Fruit fly (Drosophila melanogaster) whole organism, embryonic: ENCODE data around the gene SmydA-9.

Experiments used
- Adf1 ChIP-seq: fragments of 200-800 bp; sonication (Bioruptor generic); IDR thresholded peaks from 2 replicates; pipeline ENCODE4 v1.3.6; 2022; ENCODE audit warnings: missing biosample characterization, missing genetic modification characterization
- Aef1 ChIP-seq: fragments of 200-800 bp; sonication (Bioruptor generic); IDR thresholded peaks from 3 replicates; pipeline ENCODE4 v1.3.6; 2022; ENCODE audit warnings: missing biosample characterization, missing genetic modification characterization
- Antp ChIP-seq: fragments of 200-800 bp; sonication (Bioruptor generic); optimal IDR thresholded peaks from 3 replicates; lab custom pipeline; 2016; ENCODE audit warnings: missing biosample characterization, missing genetic modification characterization
- Atf3 ChIP-seq: fragments of 200-800 bp; sonication (Bioruptor generic); optimal IDR thresholded peaks from 3 replicates; lab custom pipeline; 2016; ENCODE audit warnings: missing biosample characterization, missing genetic modification characterization
- CG12236 ChIP-seq: fragments of 200-800 bp; sonication (Bioruptor generic); optimal IDR thresholded peaks from 2 replicates; lab custom pipeline; 2016; ENCODE audit warnings: missing biosample characterization, missing genetic modification characterization
- CG12942 ChIP-seq: fragments of 200-800 bp; sonication (Bioruptor generic); optimal IDR thresholded peaks from 3 replicates; lab custom pipeline; 2016; ENCODE audit warnings: missing biosample characterization, missing genetic modification characterization
- CG1529 ChIP-seq: fragments of 200-800 bp; sonication (Bioruptor generic); optimal IDR thresholded peaks from 3 replicates; lab custom pipeline; 2018; ENCODE audit warnings: missing biosample characterization, missing genetic modification characterization
- CG1603 ChIP-seq: fragments of 200-800 bp; sonication (Bioruptor generic); optimal IDR thresholded peaks from 2 replicates; lab custom pipeline; 2019; ENCODE audit warnings: missing biosample characterization, mild to moderate bottlenecking, missing genetic modification characterization, moderate library complexity
- CG1832 ChIP-seq: fragments of 200-800 bp; sonication (Bioruptor generic); optimal IDR thresholded peaks from 2 replicates; lab custom pipeline; 2017; ENCODE audit warnings: missing biosample characterization, mild to moderate bottlenecking, missing genetic modification characterization, inconsistent platforms
- CG2129 ChIP-seq: fragments of 200-800 bp; sonication (Bioruptor generic); IDR thresholded peaks from 2 replicates; pipeline ENCODE4 v1.3.6; 2022; ENCODE audit warnings: missing biosample characterization, missing genetic modification characterization; ENCODE audit not compliant: partially characterized antibody
- CG31224 ChIP-seq: fragments of 200-800 bp; sonication (Bioruptor generic); IDR thresholded peaks from 2 replicates; pipeline ENCODE4 v1.3.6; 2022; ENCODE audit warnings: missing biosample characterization, missing genetic modification characterization
- CG32767 ChIP-seq: fragments of 200-800 bp; sonication (Bioruptor generic); IDR thresholded peaks from 2 replicates; pipeline ENCODE4 v1.3.6; 2022; ENCODE audit warnings: missing biosample characterization, missing genetic modification characterization
- CG4617 ChIP-seq: fragments of 200-800 bp; sonication (Bioruptor generic); optimal IDR thresholded peaks from 3 replicates; lab custom pipeline; 2016; ENCODE audit warnings: missing biosample characterization, missing genetic modification characterization, borderline replicate concordance
- CG6683 ChIP-seq: fragments of 200-800 bp; sonication (Bioruptor generic); optimal IDR thresholded peaks from 2 replicates; lab custom pipeline; 2017; ENCODE audit warnings: missing biosample characterization, mild to moderate bottlenecking, missing genetic modification characterization, missing genetic modification reagents
- CG6854 ChIP-seq: fragments of 200-800 bp; sonication (Bioruptor generic); optimal IDR thresholded peaks from 3 replicates; lab custom pipeline; 2017; ENCODE audit warnings: missing biosample characterization, mild to moderate bottlenecking, missing genetic modification characterization
- CG8089 ChIP-seq: fragments of 200-800 bp; sonication (Bioruptor generic); optimal IDR thresholded peaks from 3 replicates; lab custom pipeline; 2016; ENCODE audit warnings: missing biosample characterization, missing genetic modification characterization
- D19A ChIP-seq: fragments of 200-800 bp; optimal IDR thresholded peaks from 3 replicates; lab custom pipeline; 2019; ENCODE audit warnings: missing biosample characterization, mild to moderate bottlenecking, missing genetic modification characterization, moderate library complexity
- Dad ChIP-seq: fragments of 200-800 bp; sonication (Bioruptor generic); optimal IDR thresholded peaks from 3 replicates; lab custom pipeline; 2016; ENCODE audit warnings: missing biosample characterization, missing genetic modification characterization
- Dbx ChIP-seq: fragments of 200-800 bp; sonication (Bioruptor generic); IDR thresholded peaks from 3 replicates; pipeline ENCODE4 v1.3.6; 2022; ENCODE audit warnings: missing biosample characterization, missing genetic modification characterization
- E2f2 ChIP-seq: fragments of 200-800 bp; sonication (Bioruptor generic); IDR thresholded peaks from 2 replicates; pipeline ENCODE4 v1.3.6; 2022; ENCODE audit warnings: missing biosample characterization, missing genetic modification characterization
- HLH54F ChIP-seq: fragments of 200-800 bp; sonication (Bioruptor generic); optimal IDR thresholded peaks from 3 replicates; lab custom pipeline; 2016; ENCODE audit warnings: missing biosample characterization, missing genetic modification characterization
- Hand ChIP-seq: fragments of 200-800 bp; sonication (Bioruptor generic); optimal IDR thresholded peaks from 2 replicates; lab custom pipeline; 2017; ENCODE audit warnings: mild to moderate bottlenecking, missing biosample characterization, missing genetic modification reagents, missing genetic modification characterization
- Hsf ChIP-seq: fragments of 200-800 bp; sonication (Bioruptor generic); optimal IDR thresholded peaks from 3 replicates; lab custom pipeline; 2016; ENCODE audit warnings: missing biosample characterization, missing genetic modification characterization
- Nf-YC ChIP-seq: fragments of 200-800 bp; optimal IDR thresholded peaks from 3 replicates; lab custom pipeline; 2019; ENCODE audit warnings: missing biosample characterization, mild to moderate bottlenecking, missing genetic modification characterization, moderate library complexity
- Oaz ChIP-seq: fragments of 200-800 bp; sonication (Bioruptor generic); IDR thresholded peaks from 2 replicates; pipeline ENCODE4 v1.3.6; 2022; ENCODE audit warnings: missing biosample characterization, missing genetic modification characterization
- Spps ChIP-seq: fragments of 200-800 bp; sonication (Bioruptor generic); optimal IDR thresholded peaks from 2 replicates; lab custom pipeline; 2018; ENCODE audit warnings: missing biosample characterization, mild to moderate bottlenecking, missing genetic modification characterization
- aop ChIP-seq: fragments of 200-800 bp; sonication (Bioruptor generic); IDR thresholded peaks from 2 replicates; pipeline ENCODE4 v1.3.6; 2022; ENCODE audit warnings: missing biosample characterization, missing genetic modification characterization
- ap ChIP-seq: fragments of 200-800 bp; sonication (Bioruptor generic); IDR thresholded peaks from 2 replicates; pipeline ENCODE4 v1.3.6; 2022; ENCODE audit warnings: missing biosample characterization, missing genetic modification characterization
- bab2 ChIP-seq: fragments of 200-800 bp; sonication (Bioruptor generic); optimal IDR thresholded peaks from 2 replicates; lab custom pipeline; 2016; ENCODE audit warnings: missing biosample characterization, missing genetic modification characterization
- bbx ChIP-seq: fragments of 200-800 bp; sonication (Bioruptor generic); IDR thresholded peaks from 2 replicates; pipeline ENCODE4 v1.3.6; 2022; ENCODE audit warnings: missing biosample characterization, missing genetic modification characterization; ENCODE audit not compliant: partially characterized antibody
- chinmo ChIP-seq: fragments of 200-800 bp; sonication (Bioruptor generic); IDR thresholded peaks from 4 replicates; pipeline ENCODE4 v1.3.6; 2022; ENCODE audit warnings: missing biosample characterization, missing genetic modification characterization; ENCODE audit not compliant: partially characterized antibody
- ci ChIP-seq: fragments of 200-800 bp; sonication (Bioruptor generic); IDR thresholded peaks from 3 replicates; pipeline ENCODE4 v1.3.6; 2022; ENCODE audit warnings: missing biosample characterization, missing genetic modification characterization
- cwo ChIP-seq: fragments of 200-800 bp; sonication (Bioruptor generic); optimal IDR thresholded peaks from 3 replicates; lab custom pipeline; 2017; ENCODE audit warnings: missing biosample characterization, missing genetic modification characterization, mild to moderate bottlenecking, moderate library complexity, missing genetic modification reagents
- danr ChIP-seq: fragments of 200-800 bp; sonication (Bioruptor generic); IDR thresholded peaks from 2 replicates; pipeline ENCODE4 v1.3.6; 2022; ENCODE audit warnings: missing biosample characterization, missing genetic modification characterization
- dm ChIP-seq: fragments of 200-800 bp; sonication (Bioruptor generic); optimal IDR thresholded peaks from 3 replicates; lab custom pipeline; 2016; ENCODE audit warnings: missing biosample characterization, missing genetic modification characterization
- dmrt99B ChIP-seq: fragments of 200-800 bp; sonication (Bioruptor generic); optimal IDR thresholded peaks from 2 replicates; lab custom pipeline; 2018; ENCODE audit warnings: missing biosample characterization, mild to moderate bottlenecking, missing genetic modification characterization, moderate library complexity
- exex ChIP-seq: fragments of 200-800 bp; sonication (Bioruptor generic); optimal IDR thresholded peaks from 4 replicates; lab custom pipeline; 2018; ENCODE audit warnings: missing biosample characterization, mild to moderate bottlenecking, missing genetic modification characterization, moderate library complexity
- fd96Cb ChIP-seq: fragments of 200-800 bp; sonication (Bioruptor generic); optimal IDR thresholded peaks from 2 replicates; lab custom pipeline; 2018; ENCODE audit warnings: missing biosample characterization, mild to moderate bottlenecking, missing genetic modification characterization, moderate library complexity
- gsb-n ChIP-seq: fragments of 200-800 bp; sonication (Bioruptor generic); optimal IDR thresholded peaks from 3 replicates; lab custom pipeline; 2018; ENCODE audit warnings: missing biosample characterization, mild to moderate bottlenecking, missing genetic modification characterization
- hbn ChIP-seq: fragments of 200-800 bp; sonication (Bioruptor generic); IDR thresholded peaks from 2 replicates; pipeline ENCODE4 v1.3.6; 2022; ENCODE audit warnings: missing biosample characterization, missing genetic modification characterization; ENCODE audit not compliant: partially characterized antibody
- jing ChIP-seq: fragments of 200-800 bp; sonication (Bioruptor generic); optimal IDR thresholded peaks from 2 replicates; lab custom pipeline; 2018; ENCODE audit warnings: missing biosample characterization, mild to moderate bottlenecking, missing genetic modification characterization
- ken ChIP-seq: fragments of 200-800 bp; sonication (Bioruptor generic); IDR thresholded peaks from 3 replicates; pipeline ENCODE4 v1.3.6; 2022; ENCODE audit warnings: missing biosample characterization, missing genetic modification characterization
- mam ChIP-seq: fragments of 200-800 bp; sonication (Bioruptor generic); optimal IDR thresholded peaks from 3 replicates; lab custom pipeline; 2016; ENCODE audit warnings: missing biosample characterization, missing genetic modification characterization
- onecut ChIP-seq: fragments of 200-800 bp; sonication (Bioruptor generic); IDR thresholded peaks from 2 replicates; pipeline ENCODE4 v1.3.6; 2022; ENCODE audit warnings: missing biosample characterization, missing genetic modification characterization
- peb ChIP-seq: fragments of 200-800 bp; sonication (Bioruptor generic); IDR thresholded peaks from 2 replicates; pipeline ENCODE4 v1.3.6; 2022; ENCODE audit warnings: missing biosample characterization, missing genetic modification characterization
- pum ChIP-seq: fragments of 200-800 bp; sonication (Bioruptor generic); optimal IDR thresholded peaks from 2 replicates; lab custom pipeline; 2016; ENCODE audit warnings: missing biosample characterization, missing genetic modification characterization
- pzg ChIP-seq: fragments of 200-800 bp; sonication (Bioruptor generic); optimal IDR thresholded peaks from 3 replicates; lab custom pipeline; 2018; ENCODE audit warnings: missing biosample characterization, mild to moderate bottlenecking, missing genetic modification characterization, moderate library complexity
- ro ChIP-seq: fragments of 200-800 bp; sonication (Bioruptor generic); IDR thresholded peaks from 2 replicates; pipeline ENCODE4 v1.3.6; 2022; ENCODE audit warnings: missing biosample characterization, missing genetic modification characterization
- slou ChIP-seq: fragments of 200-800 bp; sonication (Bioruptor generic); optimal IDR thresholded peaks from 3 replicates; lab custom pipeline; 2016; ENCODE audit warnings: missing biosample characterization, missing genetic modification characterization
- tgo ChIP-seq: fragments of 200-800 bp; sonication (Bioruptor generic); IDR thresholded peaks from 3 replicates; pipeline ENCODE4 v1.3.6; 2022; ENCODE audit warnings: missing biosample characterization, missing genetic modification characterization
- tx ChIP-seq: fragments of 200-800 bp; sonication (Bioruptor generic); optimal IDR thresholded peaks from 2 replicates; lab custom pipeline; 2016; ENCODE audit warnings: missing biosample characterization, missing genetic modification characterization
- wor ChIP-seq: fragments of 200-800 bp; sonication (Bioruptor generic); IDR thresholded peaks from 2 replicates; pipeline ENCODE4 v1.3.6; 2022; ENCODE audit warnings: missing biosample characterization, missing genetic modification characterization
- z ChIP-seq: fragments of 200-800 bp; sonication (Bioruptor generic); IDR thresholded peaks from 3 replicates; pipeline ENCODE4 v1.3.6; 2022; ENCODE audit warnings: missing biosample characterization, missing genetic modification characterization

The SmydA-9 gene

dm6 chrX:9163110-9163509, 47.6 kb downstream of the SmydA-9 start, which contains the start of gene mei-P26 (continued):
- no peak for TF ChIP-seq D19A (tag; lab: Kevin White, UChicago)
- TF ChIP-seq pum: no peak
- no peak for TF ChIP-seq ro (GFP tag; lab: Robert Waterston, UW)
- TF ChIP-seq Antp (GFP tag; lab: Kevin White, UChicago): no peak
- no peak for TF ChIP-seq cwo (GFP tag; lab: Kevin White, UChicago)
- no peak for TF ChIP-seq mam (GFP tag; lab: Kevin White, UChicago)
- TF ChIP-seq ci: no peak
- no peak for TF ChIP-seq CG8089
- TF ChIP-seq z (GFP tag; lab: Robert Waterston, UW): no peak
- no peak for TF ChIP-seq CG1603 (tag; lab: Kevin White, UChicago)
- TF ChIP-seq CG31224 (GFP tag; lab: Robert Waterston, UW): no peak
- TF ChIP-seq CG6854 (GFP tag; lab: Kevin White, UChicago): no peak
- TF ChIP-seq Oaz (GFP tag; lab: Robert Waterston, UW): no peak
- no peak for TF ChIP-seq Dad (GFP tag; lab: Kevin White, UChicago)
- TF ChIP-seq CG1529 (GFP tag; lab: Kevin White, UChicago): no peak
- TF ChIP-seq pzg: peak; percentile 49
- no peak for TF ChIP-seq CG12236 (GFP tag; lab: Kevin White, UChicago)
- peak; percentile 76 for TF ChIP-seq hbn (GFP tag; lab: Robert Waterston, UW)
- TF ChIP-seq tx (GFP tag; lab: Kevin White, UChicago): no peak
- 0 out of 3 replicates have a peak, but pooled peaks have one; percentile 5 for TF ChIP-seq Dbx (GFP tag; lab: Robert Waterston, UW)
- no peak for TF ChIP-seq CG1832
- no peak for TF ChIP-seq Nf-YC (tag; lab: Kevin White, UChicago)
- no peak for TF ChIP-seq aop (GFP tag; lab: Robert Waterston, UW)
- TF ChIP-seq slou (GFP tag; lab: Kevin White, UChicago): no peak
- no peak for TF ChIP-seq danr (GFP tag; lab: Robert Waterston, UW)
- TF ChIP-seq CG4617 (GFP tag; lab: Kevin White, UChicago): peak; percentile 6
- no peak for TF ChIP-seq fd96Cb (tag; lab: Kevin White, UChicago)
- no peak for TF ChIP-seq jing (GFP tag; lab: Kevin White, UChicago)
- TF ChIP-seq Adf1 (GFP tag; lab: Robert Waterston, UW): no peak
- no peak for TF ChIP-seq CG6683
- TF ChIP-seq dmrt99B (tag; lab: Kevin White, UChicago): no peak
- no peak for TF ChIP-seq ken (GFP tag; lab: Robert Waterston, UW)
- no peak for TF ChIP-seq tgo (GFP tag; lab: Robert Waterston, UW)
- TF ChIP-seq exex (tag; lab: Kevin White, UChicago): peak; percentile 17
- TF ChIP-seq Hsf: no peak
- TF ChIP-seq CG32767 (GFP tag; lab: Robert Waterston, UW): no peak; the same call in 1 of the 2 replicates
- no peak for TF ChIP-seq HLH54F (GFP tag; lab: Kevin White, UChicago)
- peak; percentile 65 for TF ChIP-seq CG2129 (GFP tag; lab: Robert Waterston, UW)
- TF ChIP-seq CG12942 (GFP tag; lab: Kevin White, UChicago): no peak
- no peak for TF ChIP-seq Spps (tag; lab: Kevin White, UChicago)
- no peak for TF ChIP-seq gsb-n (tag; lab: Kevin White, UChicago)
- no peak for TF ChIP-seq bab2 (GFP tag; lab: Kevin White, UChicago)
- no peak for TF ChIP-seq dm (GFP tag; lab: Kevin White, UChicago)
- no peak for TF ChIP-seq Atf3
- TF ChIP-seq Aef1 (GFP tag; lab: Robert Waterston, UW): no peak
- TF ChIP-seq E2f2 (GFP tag; lab: Robert Waterston, UW): peak; percentile 56
- TF ChIP-seq peb: no peak
- TF ChIP-seq wor (GFP tag; lab: Robert Waterston, UW): no peak
- TF ChIP-seq ap (GFP tag; lab: Robert Waterston, UW): no peak
- peak; percentile 90 for TF ChIP-seq bbx (GFP tag; lab: Robert Waterston, UW)
- peak; percentile 94 for TF ChIP-seq chinmo
- no peak for TF ChIP-seq onecut (GFP tag; lab: Robert Waterston, UW)
- no peak for TF ChIP-seq Hand (GFP tag; lab: Kevin White, UChicago)
